Worm (Caenorhabditis elegans): ENCODE measurements around the gene cca-1.

- TF ChIP-seq nhr-11 (tag; optimal IDR thresholded peaks at IDR 0.05) (no peak), C16A3.4 (tag; optimal IDR thresholded peaks at IDR 0.05) (no peak), fos-1 (tag; optimal IDR thresholded peaks at IDR 0.05) (no peak), nhr-76 (tag; optimal IDR thresholded peaks at IDR 0.05) (no peak), zag-1 (tag; optimal IDR thresholded peaks at IDR 0.05) (no peak), ztf-11 (tag; optimal IDR thresholded peaks at IDR 0.05) (no peak), elt-3 (tag; optimal IDR thresholded peaks at IDR 0.05) (no peak), ama-1 (optimal IDR thresholded peaks at IDR 0.05) (no peak), nhr-77 (tag; optimal IDR thresholded peaks at IDR 0.05) (no peak), elt-2 (tag; optimal IDR thresholded peaks at IDR 0.05) (no peak), fkh-10 (GFP tag; optimal IDR thresholded peaks at IDR 0.05) (no peak), ces-1 (GFP tag; optimal IDR thresholded peaks at IDR 0.05) (no peak), dpl-1 (GFP tag; optimal IDR thresholded peaks at IDR 0.05) (no peak), skn-1 (tag; optimal IDR thresholded peaks at IDR 0.05) (no peak)
Observed at ce11 chrX:7886200-7886599, 10.4 kb upstream of the cca-1 start.

Measured in whole organism, L1 larva.